Fruit fly (Drosophila melanogaster) whole organism, embryonic: ENCODE measurements around the gene CG1142.

ENCODE experiments used
- C15 ChIP-seq: fragments of 200-800 bp; sonication (Bioruptor generic); IDR thresholded peaks from 3 replicates; pipeline ENCODE4 v1.3.6; 2022; ENCODE audit warnings: missing biosample characterization, missing genetic modification characterization
- CG10274 ChIP-seq: fragments of 200-800 bp; sonication (Bioruptor generic); optimal IDR thresholded peaks from 3 replicates; lab custom pipeline; 2017; ENCODE audit warnings: missing biosample characterization, mild to moderate bottlenecking, missing genetic modification characterization
- CG10366 ChIP-seq: fragments of 200-800 bp; sonication (Bioruptor generic); IDR thresholded peaks from 2 replicates; pipeline ENCODE4 v1.3.6; 2022; ENCODE audit warnings: missing biosample characterization, missing genetic modification characterization
- CG12299 ChIP-seq: fragments of 200-800 bp; sonication (Bioruptor generic); optimal IDR thresholded peaks from 2 replicates; lab custom pipeline; 2018; ENCODE audit warnings: missing biosample characterization, mild to moderate bottlenecking, missing genetic modification characterization
- CG1647 ChIP-seq: fragments of 200-800 bp; sonication (Bioruptor generic); optimal IDR thresholded peaks from 3 replicates; lab custom pipeline; 2016; ENCODE audit warnings: missing biosample characterization, missing genetic modification characterization
- CG17612 ChIP-seq: fragments of 200-800 bp; sonication (Bioruptor generic); IDR thresholded peaks from 2 replicates; pipeline ENCODE4 v1.3.6; 2022; ENCODE audit warnings: missing biosample characterization, missing genetic modification characterization
- CG31365 ChIP-seq: fragments of 200-800 bp; sonication (Bioruptor generic); optimal IDR thresholded peaks from 2 replicates; lab custom pipeline; 2018; ENCODE audit warnings: missing biosample characterization, mild to moderate bottlenecking, missing genetic modification characterization
- CG32532 ChIP-seq: fragments of 200-800 bp; sonication (Bioruptor generic); IDR thresholded peaks from 2 replicates; pipeline ENCODE4 v1.3.6; 2022; ENCODE audit warnings: missing biosample characterization, missing genetic modification characterization
- CG33213 ChIP-seq: fragments of 200-800 bp; sonication (Bioruptor generic); optimal IDR thresholded peaks from 3 replicates; lab custom pipeline; 2016; ENCODE audit warnings: missing biosample characterization, missing genetic modification characterization
- CG34376 ChIP-seq: fragments of 200-800 bp; sonication (Bioruptor generic); optimal IDR thresholded peaks from 2 replicates; lab custom pipeline; 2018; ENCODE audit warnings: missing biosample characterization, mild to moderate bottlenecking, missing genetic modification characterization
- CG4282 ChIP-seq: fragments of 200-800 bp; sonication (Bioruptor generic); optimal IDR thresholded peaks from 2 replicates; lab custom pipeline; 2016; ENCODE audit warnings: missing biosample characterization, missing genetic modification characterization
- CG4404 ChIP-seq: fragments of 200-800 bp; sonication (Bioruptor generic); IDR thresholded peaks from 2 replicates; pipeline ENCODE4 v1.3.6; 2022; ENCODE audit warnings: missing biosample characterization, missing genetic modification characterization
- CG4854 ChIP-seq: fragments of 200-800 bp; sonication (Bioruptor generic); optimal IDR thresholded peaks from 2 replicates; lab custom pipeline; 2016; ENCODE audit warnings: missing biosample characterization, missing genetic modification characterization, inconsistent platforms
- CG6254 ChIP-seq: fragments of 200-800 bp; sonication (Bioruptor generic); optimal IDR thresholded peaks from 3 replicates; lab custom pipeline; 2017; ENCODE audit warnings: mild to moderate bottlenecking, missing biosample characterization, missing genetic modification reagents, missing genetic modification characterization
- CG7271 ChIP-seq: fragments of 200-800 bp; sonication (Bioruptor generic); optimal IDR thresholded peaks from 2 replicates; lab custom pipeline; 2018; ENCODE audit warnings: missing biosample characterization, mild to moderate bottlenecking, missing genetic modification characterization, moderate library complexity
- CG7928 ChIP-seq: fragments of 200-800 bp; sonication (Bioruptor generic); optimal IDR thresholded peaks from 2 replicates; lab custom pipeline; 2017; ENCODE audit warnings: missing biosample characterization, mild to moderate bottlenecking, missing genetic modification characterization
- CG8924 ChIP-seq: fragments of 200-800 bp; optimal IDR thresholded peaks from 3 replicates; lab custom pipeline; 2019; ENCODE audit warnings: missing biosample characterization, mild to moderate bottlenecking, missing genetic modification characterization, moderate library complexity
- CG9727 ChIP-seq: fragments of 200-800 bp; sonication (Bioruptor generic); optimal IDR thresholded peaks from 3 replicates; lab custom pipeline; 2017; ENCODE audit warnings: missing biosample characterization, mild to moderate bottlenecking, missing genetic modification characterization
- CHES-1-like ChIP-seq: fragments of 200-800 bp; sonication (Bioruptor generic); optimal IDR thresholded peaks from 2 replicates; lab custom pipeline; 2016; ENCODE audit warnings: missing biosample characterization, missing genetic modification characterization
- D19A ChIP-seq: fragments of 200-800 bp; optimal IDR thresholded peaks from 3 replicates; lab custom pipeline; 2019; ENCODE audit warnings: missing biosample characterization, mild to moderate bottlenecking, missing genetic modification characterization, moderate library complexity
- D19B ChIP-seq: fragments of 200-800 bp; sonication (Bioruptor generic); optimal IDR thresholded peaks from 2 replicates; lab custom pipeline; 2017; ENCODE audit warnings: missing biosample characterization, mild to moderate bottlenecking, missing genetic modification characterization
- Dip3 ChIP-seq: fragments of 200-800 bp; sonication (Bioruptor generic); optimal IDR thresholded peaks from 3 replicates; lab custom pipeline; 2016; ENCODE audit warnings: missing biosample characterization, missing genetic modification characterization
- Drgx ChIP-seq: fragments of 200-800 bp; sonication (Bioruptor generic); IDR thresholded peaks from 2 replicates; pipeline ENCODE4 v1.3.6; 2022; ENCODE audit warnings: missing biosample characterization, missing genetic modification characterization
- Gug ChIP-seq: fragments of 200-800 bp; sonication (Bioruptor generic); IDR thresholded peaks from 4 replicates; pipeline ENCODE4 v1.3.6; 2022; ENCODE audit warnings: missing biosample characterization, missing genetic modification characterization
- HLH54F ChIP-seq: fragments of 200-800 bp; sonication (Bioruptor generic); optimal IDR thresholded peaks from 3 replicates; lab custom pipeline; 2016; ENCODE audit warnings: missing biosample characterization, missing genetic modification characterization
- Hand ChIP-seq: fragments of 200-800 bp; sonication (Bioruptor generic); optimal IDR thresholded peaks from 2 replicates; lab custom pipeline; 2017; ENCODE audit warnings: mild to moderate bottlenecking, missing biosample characterization, missing genetic modification reagents, missing genetic modification characterization
- HmgZ ChIP-seq: fragments of 200-800 bp; sonication (Bioruptor generic); optimal IDR thresholded peaks from 2 replicates; lab custom pipeline; 2018; ENCODE audit warnings: missing biosample characterization, mild to moderate bottlenecking, missing genetic modification characterization
- Max ChIP-seq: fragments of 200-800 bp; sonication (Bioruptor generic); optimal IDR thresholded peaks from 2 replicates; lab custom pipeline; 2016; ENCODE audit warnings: missing biosample characterization, mild to moderate bottlenecking, missing genetic modification characterization
- Oli ChIP-seq: fragments of 200-800 bp; sonication (Bioruptor generic); optimal IDR thresholded peaks from 2 replicates; lab custom pipeline; 2018; ENCODE audit warnings: missing biosample characterization, mild to moderate bottlenecking, missing genetic modification characterization, moderate library complexity
- Rfx ChIP-seq: fragments of 200-800 bp; sonication (Bioruptor generic); IDR thresholded peaks from 2 replicates; pipeline ENCODE4 v1.3.6; 2022; ENCODE audit warnings: missing biosample characterization, missing genetic modification characterization
- Side ChIP-seq: fragments of 200-800 bp; sonication (Bioruptor generic); optimal IDR thresholded peaks from 2 replicates; lab custom pipeline; 2016; ENCODE audit warnings: missing biosample characterization, missing genetic modification characterization
- Sin3A ChIP-seq: fragments of >200 bp; optimal IDR thresholded peaks from 2 replicates; lab custom pipeline; 2018
- Sry-δ ChIP-seq: fragments of 200-800 bp; sonication (Bioruptor generic); optimal IDR thresholded peaks from 2 replicates; lab custom pipeline; 2016; ENCODE audit warnings: missing biosample characterization, missing genetic modification characterization
- bigmax ChIP-seq: fragments of 200-800 bp; sonication (Bioruptor generic); optimal IDR thresholded peaks from 2 replicates; lab custom pipeline; 2018; ENCODE audit warnings: missing biosample characterization, mild to moderate bottlenecking, missing genetic modification characterization
- bowl ChIP-seq: fragments of 200-800 bp; sonication (Bioruptor generic); IDR thresholded peaks from 2 replicates; pipeline ENCODE4 v1.3.6; 2022; ENCODE audit warnings: missing biosample characterization, missing genetic modification characterization
- ci ChIP-seq: fragments of 200-800 bp; sonication (Bioruptor generic); IDR thresholded peaks from 3 replicates; pipeline ENCODE4 v1.3.6; 2022; ENCODE audit warnings: missing biosample characterization, missing genetic modification characterization
- corto ChIP-seq: fragments of 200-800 bp; sonication (Bioruptor generic); optimal IDR thresholded peaks from 2 replicates; lab custom pipeline; 2016; ENCODE audit warnings: missing biosample characterization, mild to moderate bottlenecking, missing genetic modification characterization, moderate library complexity
- crol ChIP-seq: fragments of 200-800 bp; sonication (Bioruptor generic); IDR thresholded peaks from 2 replicates; pipeline ENCODE4 v1.3.6; 2022; ENCODE audit warnings: missing biosample characterization, missing genetic modification characterization
- crp ChIP-seq, 2 experiments: fragments of 200-800 bp; sonication (Bioruptor generic); optimal IDR thresholded peaks; 2 replicates in 1 of 2; 3 replicates in 1 of 2; lab custom pipeline; 2017; ENCODE audit warnings: missing biosample characterization in 2 of 2, missing genetic modification characterization in 2 of 2, mild to moderate bottlenecking in 1 of 2, moderate library complexity in 1 of 2
- da ChIP-seq: fragments of 200-800 bp; sonication (Bioruptor generic); optimal IDR thresholded peaks from 2 replicates; lab custom pipeline; 2016; ENCODE audit warnings: missing biosample characterization, missing genetic modification characterization
- dmrt99B ChIP-seq: fragments of 200-800 bp; sonication (Bioruptor generic); optimal IDR thresholded peaks from 2 replicates; lab custom pipeline; 2018; ENCODE audit warnings: missing biosample characterization, mild to moderate bottlenecking, missing genetic modification characterization, moderate library complexity
- ems ChIP-seq: fragments of 200-800 bp; sonication (Bioruptor generic); optimal IDR thresholded peaks from 3 replicates; lab custom pipeline; 2016; ENCODE audit warnings: missing biosample characterization, missing genetic modification characterization
- fd102C ChIP-seq: fragments of 200-800 bp; sonication (Bioruptor generic); optimal IDR thresholded peaks from 2 replicates; lab custom pipeline; 2018; ENCODE audit warnings: missing biosample characterization, mild to moderate bottlenecking, missing genetic modification characterization, moderate library complexity
- gfzf ChIP-seq: fragments of 200-800 bp; sonication (Bioruptor generic); optimal IDR thresholded peaks from 2 replicates; lab custom pipeline; 2016; ENCODE audit warnings: missing biosample characterization, mild to moderate bottlenecking, missing genetic modification characterization, moderate library complexity
- ken ChIP-seq: fragments of 200-800 bp; sonication (Bioruptor generic); IDR thresholded peaks from 3 replicates; pipeline ENCODE4 v1.3.6; 2022; ENCODE audit warnings: missing biosample characterization, missing genetic modification characterization
- klu ChIP-seq: fragments of 200-800 bp; sonication (Bioruptor generic); IDR thresholded peaks from 2 replicates; pipeline ENCODE4 v1.3.6; 2022; ENCODE audit warnings: missing biosample characterization, missing genetic modification characterization
- maf-S ChIP-seq: fragments of 200-800 bp; sonication (Bioruptor generic); optimal IDR thresholded peaks from 2 replicates; lab custom pipeline; 2016; ENCODE audit warnings: missing biosample characterization, missing genetic modification characterization
- nmo ChIP-seq: fragments of 200-800 bp; sonication (Bioruptor generic); optimal IDR thresholded peaks from 2 replicates; lab custom pipeline; 2018; ENCODE audit warnings: missing biosample characterization, mild to moderate bottlenecking, missing genetic modification characterization, moderate library complexity
- sens ChIP-seq: fragments of 200-800 bp; sonication (Bioruptor generic); peaks from one replicate; lab custom pipeline; 2016; ENCODE audit warnings: missing biosample characterization, missing genetic modification characterization
- sisA ChIP-seq: fragments of 200-800 bp; sonication (Bioruptor generic); IDR thresholded peaks from 2 replicates; pipeline ENCODE4 v1.3.6; 2022; ENCODE audit warnings: missing biosample characterization, missing genetic modification characterization
- slp2 ChIP-seq: fragments of 200-800 bp; sonication (Bioruptor generic); optimal IDR thresholded peaks from 2 replicates; lab custom pipeline; 2016; ENCODE audit warnings: missing biosample characterization, missing genetic modification characterization
- ttk ChIP-seq: fragments of 200-800 bp; sonication (Bioruptor generic); IDR thresholded peaks from 2 replicates; pipeline ENCODE4 v2.1.2; 2022; ENCODE audit warnings: missing biosample characterization, missing genetic modification characterization

Gene CG1142

dm6 chr3R:7473767-7474254 lies at the start of gene CG1142 (continued):
- peak; percentile 98 for TF ChIP-seq Max
- peak; percentile 73 for TF ChIP-seq Sry-δ (GFP tag; lab: Kevin White, UChicago)
- TF ChIP-seq bigmax (GFP tag; lab: Kevin White, UChicago) = peak; percentile 67
- TF ChIP-seq CG8924 (tag; lab: Kevin White, UChicago) = peak; percentile 99
- TF ChIP-seq sisA = peak; percentile 93
- TF ChIP-seq maf-S (GFP tag; lab: Kevin White, UChicago) = peak; percentile 97
- TF ChIP-seq crol (GFP tag; lab: Robert Waterston, UW) = peak; percentile 81
- peak; percentile 95 for TF ChIP-seq Hand (GFP tag; lab: Kevin White, UChicago)
- TF ChIP-seq CG6254 (GFP tag; lab: Kevin White, UChicago) = peak; percentile 96
- peak; percentile 98 for TF ChIP-seq HmgZ (tag; lab: Kevin White, UChicago)
- TF ChIP-seq CG32532 (GFP tag; lab: Robert Waterston, UW) = peak; percentile 99
- TF ChIP-seq da (GFP tag; lab: Kevin White, UChicago) = peak; percentile 96
- TF ChIP-seq CG10274 (GFP tag; lab: Kevin White, UChicago) = peak; percentile 85
- TF ChIP-seq Oli (tag; lab: Kevin White, UChicago) = peak; percentile 99
- TF ChIP-seq corto (GFP tag; lab: Kevin White, UChicago) = peak; percentile 58
- peak; percentile 87 for TF ChIP-seq CG31365
- TF ChIP-seq CG9727 (GFP tag; lab: Kevin White, UChicago) = peak; percentile 99
- peak; percentile 96 for TF ChIP-seq Side
- TF ChIP-seq Gug = peak; percentile 88
- peak; percentile 92 for TF ChIP-seq CG1647 (GFP tag; lab: Kevin White, UChicago)
- peak; percentile 97 for TF ChIP-seq fd102C (GFP tag; lab: Kevin White, UChicago)
- peak; percentile 98 for TF ChIP-seq dmrt99B (tag; lab: Kevin White, UChicago)
- peak; percentile 96 for TF ChIP-seq Dip3
- peak; percentile 94 for TF ChIP-seq slp2 (GFP tag; lab: Kevin White, UChicago)
- TF ChIP-seq Sin3A (lab: Kevin White, UChicago) = no peak
- peak; percentile 98 for TF ChIP-seq CG10366 (GFP tag; lab: Robert Waterston, UW)
- peak; percentile 98 for TF ChIP-seq CG12299 (tag; lab: Kevin White, UChicago)
- peak; percentile 81 for TF ChIP-seq CG7928 (GFP tag; lab: Kevin White, UChicago)
- peak; percentile 96 for TF ChIP-seq CG4854
- peak; percentile 98 for TF ChIP-seq ken (GFP tag; lab: Robert Waterston, UW)
- peak; percentile 100 for TF ChIP-seq sens (GFP tag; lab: Kevin White, UChicago)
- TF ChIP-seq Rfx = peak; percentile 99
- TF ChIP-seq D19B = peak; percentile 94
- TF ChIP-seq HLH54F (GFP tag; lab: Kevin White, UChicago) = peak; percentile 95
- peak; percentile 100 for TF ChIP-seq CG7271 (tag; lab: Kevin White, UChicago)
- TF ChIP-seq CG4282 (GFP tag; lab: Kevin White, UChicago) = peak; percentile 66
- TF ChIP-seq D19A = peak; percentile 97
- TF ChIP-seq CG17612 = peak; percentile 92
- TF ChIP-seq klu (GFP tag; lab: Robert Waterston, UW) = peak; percentile 95
- peak; percentile 93 for TF ChIP-seq CG33213
- TF ChIP-seq ttk (GFP tag; lab: Robert Waterston, UW) = peak; percentile 98
- TF ChIP-seq Drgx = peak; percentile 98
- peak; percentile 96 for TF ChIP-seq CHES-1-like (GFP tag; lab: Kevin White, UChicago)
- TF ChIP-seq nmo (GFP tag; lab: Kevin White, UChicago) = peak; percentile 99
- TF ChIP-seq ci (GFP tag; lab: Robert Waterston, UW) = peak; percentile 99
- TF ChIP-seq CG34376 (GFP tag; lab: Kevin White, UChicago) = peak; percentile 92
- TF ChIP-seq gfzf (GFP tag; lab: Kevin White, UChicago) = peak; percentile 72
- TF ChIP-seq CG4404 = peak; percentile 96
- peak; percentile 95 for TF ChIP-seq ems (GFP tag; lab: Kevin White, UChicago)
- peak; percentile 96 for TF ChIP-seq bowl (GFP tag; lab: Robert Waterston, UW)
- TF ChIP-seq C15 (GFP tag; lab: Robert Waterston, UW) = peak; percentile 98
- TF ChIP-seq crp (GFP tag; optimal IDR thresholded peaks at IDR 0.05; lab: Kevin White, UChicago) = peak in 1 of 2 experiments; percentile 71
